Fruit fly (Drosophila melanogaster) whole organism: ENCODE data around the gene CG11052.

Source experiments
- CG8478 ChIP-seq: fragments of >200 bp; optimal IDR thresholded peaks from 2 replicates; lab custom pipeline; 2018; ENCODE audit warnings: inconsistent platforms
- Dll ChIP-seq: fragments of >200 bp; optimal IDR thresholded peaks from 2 replicates; lab custom pipeline; 2017
- EcR ChIP-seq, 2 experiments: fragments of >200 bp; optimal IDR thresholded peaks; 2 replicates each; lab custom pipeline; 2017; ENCODE audit warnings: missing biosample characterization in 2 of 2, missing genetic modification characterization in 2 of 2, missing genetic modification reagents in 2 of 2
- pan ChIP-seq: fragments of >200 bp; optimal IDR thresholded peaks from 2 replicates; lab custom pipeline; 2017
- psq ChIP-seq: fragments of >200 bp; optimal IDR thresholded peaks from 2 replicates; lab custom pipeline; 2017
- usp ChIP-seq: fragments of >200 bp; optimal IDR thresholded peaks from 2 replicates; lab custom pipeline; 2017; ENCODE audit warnings: missing biosample characterization, missing genetic modification characterization, mixed read lengths

The CG11052 gene

DNA sequence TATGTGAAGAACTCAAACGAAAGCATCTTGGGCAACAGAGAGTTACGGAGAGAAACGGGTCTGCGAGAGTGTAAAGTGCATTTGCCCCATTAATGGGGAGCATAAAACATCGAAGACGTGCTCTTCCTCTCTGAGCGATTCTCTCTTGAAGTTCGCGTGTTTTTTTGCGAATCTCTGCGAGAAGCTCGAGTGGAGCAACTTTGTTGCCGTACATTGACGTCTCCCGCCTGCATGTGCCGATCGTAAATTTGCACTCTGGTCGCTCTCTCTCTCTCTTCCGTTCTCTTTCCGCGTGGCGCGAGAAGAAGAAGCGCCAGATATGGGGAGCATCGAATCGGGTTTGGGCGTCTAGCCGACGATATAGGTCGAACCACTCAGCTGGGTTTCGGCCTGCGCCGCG is 41.3 kb downstream of the CG11052 start:
- TF ChIP-seq usp (GFP tag; lab: Kevin White, UChicago) (no peak), pan (lab: Kevin White, UChicago) (no peak), psq (lab: Kevin White, UChicago) (no peak), CG8478 (lab: Kevin White, UChicago) (no peak), EcR (GFP tag; optimal IDR thresholded peaks at IDR 0.05; lab: Kevin White, UChicago) (peak in 1 of 2 experiments; percentile 88), Dll (lab: Kevin White, UChicago) (peak; percentile 89)

DNA sequence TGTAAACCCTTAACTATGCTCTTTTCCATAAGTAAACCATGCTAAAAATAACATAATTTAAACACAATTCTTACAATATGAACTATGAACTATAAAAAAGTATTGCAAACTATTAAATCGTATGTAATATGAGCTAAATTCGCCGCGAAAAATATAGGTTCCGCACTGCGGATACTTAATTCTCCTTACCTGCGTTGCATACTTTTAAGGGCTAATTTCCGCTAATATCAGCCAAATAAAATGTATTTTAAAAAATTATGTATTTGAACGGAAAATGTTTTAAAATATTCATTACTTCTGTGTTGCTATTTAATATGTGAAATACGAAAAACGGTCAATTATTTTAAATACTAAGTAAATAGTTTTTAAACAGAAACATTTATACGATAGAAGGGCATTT is 41.8 kb downstream of the CG11052 start, which contains the start of gene dsx:
TSS of gene dsx (minus strand) at position 62 of the 400 bp plus-strand sequence.
- TF ChIP-seq Dll (lab: Kevin White, UChicago): no peak
- TF ChIP-seq usp (GFP tag; lab: Kevin White, UChicago): no peak
- TF ChIP-seq CG8478 (lab: Kevin White, UChicago): no peak
- TF ChIP-seq pan (lab: Kevin White, UChicago): no peak
- TF ChIP-seq EcR (GFP tag; optimal IDR thresholded peaks at IDR 0.05; lab: Kevin White, UChicago): no peak
- TF ChIP-seq psq (lab: Kevin White, UChicago): no peak

DNA sequence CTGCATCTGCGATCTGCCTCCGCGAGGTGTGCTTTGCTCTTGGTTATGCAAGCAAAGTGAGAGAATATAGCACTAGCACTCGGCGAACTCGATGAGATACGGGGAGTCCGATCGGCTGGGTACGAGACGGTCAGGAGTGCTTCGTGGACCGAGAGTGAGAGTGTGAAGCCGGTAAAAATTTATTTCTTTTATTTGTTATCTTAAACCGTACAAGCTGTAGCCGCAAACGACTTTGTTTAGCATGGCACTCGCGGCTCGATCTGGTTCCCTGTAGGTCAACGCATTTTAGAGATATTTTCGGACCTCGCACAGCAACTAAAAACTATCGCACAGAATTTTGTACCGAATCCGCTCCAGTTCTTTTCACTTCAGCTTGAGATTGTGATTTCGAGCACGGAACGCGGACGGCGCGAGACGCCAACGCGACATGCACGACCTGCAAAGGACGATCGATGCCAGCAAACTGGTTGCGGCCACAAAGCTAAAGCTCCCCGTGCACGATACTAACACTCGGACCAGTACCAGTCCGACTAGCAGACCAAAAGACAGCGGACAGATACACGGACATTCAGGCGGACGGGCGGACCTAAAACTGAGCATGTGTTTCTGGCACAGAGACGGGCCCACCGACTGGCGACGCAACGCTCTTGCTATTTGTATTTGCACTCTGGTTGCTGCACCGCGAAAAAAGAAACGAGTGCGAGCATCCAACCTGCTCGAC is 42.4 kb downstream of the CG11052 start:
- TF ChIP-seq CG8478 (lab: Kevin White, UChicago) (no peak), psq (lab: Kevin White, UChicago) (no peak), pan (lab: Kevin White, UChicago) (no peak), Dll (lab: Kevin White, UChicago) (no peak), usp (GFP tag; lab: Kevin White, UChicago) (no peak), EcR (GFP tag; optimal IDR thresholded peaks at IDR 0.05; lab: Kevin White, UChicago) (no peak)

DNA sequence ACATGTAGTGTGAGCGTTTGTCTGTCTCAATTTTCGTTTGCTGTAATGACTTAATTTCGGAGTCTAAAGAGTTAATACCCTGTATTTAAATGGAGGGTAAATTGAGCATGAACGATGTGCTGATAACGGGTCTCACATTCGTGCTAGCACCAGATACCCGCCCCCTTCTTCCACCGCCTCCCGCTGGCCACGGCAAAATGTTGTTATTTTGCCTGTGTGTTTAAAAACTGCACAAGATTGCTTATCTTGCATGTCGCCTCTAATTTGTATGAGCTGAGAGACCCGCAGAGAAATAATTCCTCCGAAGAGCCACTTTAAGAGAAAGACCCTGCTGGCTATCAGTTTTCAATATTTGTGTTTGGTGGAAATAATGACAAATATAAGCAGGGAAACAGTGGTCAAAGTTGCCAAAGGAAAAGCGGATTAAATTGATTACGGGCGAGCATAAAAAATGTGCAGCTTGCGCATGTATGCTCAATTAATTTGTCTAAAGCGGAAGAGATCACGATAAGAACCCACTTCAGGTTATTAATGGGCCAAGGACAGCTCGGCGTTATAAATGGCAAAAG is 44.3 kb downstream of the CG11052 start:
- no peak for TF ChIP-seq Dll (lab: Kevin White, UChicago)
- no peak for TF ChIP-seq pan (lab: Kevin White, UChicago)
- no peak for TF ChIP-seq CG8478 (lab: Kevin White, UChicago)
- TF ChIP-seq usp (GFP tag; lab: Kevin White, UChicago): no peak
- TF ChIP-seq psq (lab: Kevin White, UChicago): no peak
- TF ChIP-seq EcR (GFP tag; optimal IDR thresholded peaks at IDR 0.05; lab: Kevin White, UChicago): no peak

DNA sequence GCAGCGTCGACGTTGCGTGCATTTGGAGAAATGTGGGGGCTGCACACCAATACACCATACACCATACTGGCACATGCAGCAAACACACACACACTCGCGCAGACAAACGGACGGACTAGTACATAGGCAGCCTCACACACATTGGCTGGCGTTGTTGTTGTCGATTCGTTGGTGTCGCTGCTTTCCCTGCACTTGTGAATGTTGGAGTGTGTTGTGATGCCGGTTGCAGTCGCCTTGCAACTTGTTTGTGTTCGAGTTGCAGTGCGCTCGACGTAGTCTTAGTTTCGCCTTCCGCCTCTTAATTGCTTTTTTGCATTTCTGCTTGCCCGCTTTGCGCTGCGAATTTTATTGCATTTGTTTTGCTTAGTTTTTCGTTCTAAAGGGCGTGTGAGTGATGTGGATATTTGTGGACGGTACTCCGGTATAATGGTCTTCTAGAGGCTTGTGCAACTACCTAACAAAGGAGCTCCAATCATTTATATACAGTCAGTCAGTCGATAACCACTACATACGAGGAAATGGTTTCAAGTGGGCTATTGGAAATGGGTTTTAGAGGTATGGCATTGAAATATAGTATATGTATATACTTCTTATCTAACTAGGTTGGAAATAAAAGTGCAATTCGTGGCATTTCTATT is 45.5 kb downstream of the CG11052 start:
- TF ChIP-seq usp (GFP tag; lab: Kevin White, UChicago): no peak
- no peak for TF ChIP-seq CG8478 (lab: Kevin White, UChicago)
- no peak for TF ChIP-seq psq (lab: Kevin White, UChicago)
- TF ChIP-seq Dll (lab: Kevin White, UChicago): no peak
- no peak for TF ChIP-seq EcR (GFP tag; optimal IDR thresholded peaks at IDR 0.05; lab: Kevin White, UChicago)
- no peak for TF ChIP-seq pan (lab: Kevin White, UChicago)

DNA sequence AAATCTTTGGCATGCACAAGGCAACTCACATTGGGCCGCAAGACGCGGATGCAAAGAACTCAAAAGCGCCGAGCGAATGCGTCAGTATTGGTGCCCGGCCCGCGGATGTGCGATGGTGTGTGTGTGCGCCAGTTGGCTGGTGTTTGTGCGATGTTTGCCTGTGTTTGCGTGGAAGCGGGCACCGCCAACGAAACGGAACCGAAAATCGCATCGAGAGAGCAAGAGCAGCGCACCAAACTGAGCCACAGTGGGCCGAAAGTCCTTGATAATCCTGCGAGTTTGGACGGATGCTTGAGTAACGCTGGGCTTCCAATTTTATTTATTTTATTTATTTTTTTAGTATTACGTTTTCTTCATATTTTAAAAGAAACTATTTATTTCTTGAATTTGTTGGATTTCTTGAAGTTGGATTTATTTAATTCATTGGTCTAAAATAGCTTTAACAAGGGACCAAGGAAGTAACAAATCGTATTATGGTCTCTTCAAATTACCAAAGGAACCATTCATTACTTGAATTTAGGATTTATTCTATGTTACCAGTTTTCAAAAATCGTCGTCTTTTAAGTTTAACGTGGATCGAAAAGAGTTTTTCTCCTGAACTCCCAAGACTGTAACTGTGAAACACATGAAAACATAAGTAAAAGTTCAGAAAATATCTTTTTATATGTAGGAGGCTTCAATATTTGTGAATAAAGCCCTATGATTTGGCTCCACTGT is 46.2 kb downstream of the CG11052 start:
- TF ChIP-seq usp (GFP tag; lab: Kevin White, UChicago): no peak

DNA sequence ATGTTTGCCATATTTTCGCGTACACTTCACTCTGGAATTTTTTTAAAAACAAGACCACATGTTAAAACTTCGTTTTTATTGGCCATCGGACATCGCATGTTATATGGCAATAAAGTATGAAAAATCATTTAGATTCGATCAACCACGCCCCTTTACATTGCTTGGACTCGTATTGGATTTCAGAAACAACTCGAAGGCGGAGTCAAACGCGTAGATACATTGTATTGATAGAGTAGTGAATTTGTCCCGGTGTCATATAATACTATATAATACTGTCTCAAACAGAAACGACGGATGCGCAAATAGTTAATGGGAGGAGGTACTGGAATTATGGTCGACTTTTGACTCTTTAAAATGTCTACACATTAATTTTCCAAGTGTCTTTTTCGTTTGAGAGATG is 47.7 kb downstream of the CG11052 start:
- TF ChIP-seq usp (GFP tag; lab: Kevin White, UChicago) (no peak), EcR (GFP tag; optimal IDR thresholded peaks at IDR 0.05; lab: Kevin White, UChicago) (no peak), Dll (lab: Kevin White, UChicago) (no peak), CG8478 (lab: Kevin White, UChicago) (no peak), psq (lab: Kevin White, UChicago) (no peak), pan (lab: Kevin White, UChicago) (no peak)
